Worm (Caenorhabditis elegans): Measurements from ENCODE around the gene orc-4.

orc-4 gene

DNA sequence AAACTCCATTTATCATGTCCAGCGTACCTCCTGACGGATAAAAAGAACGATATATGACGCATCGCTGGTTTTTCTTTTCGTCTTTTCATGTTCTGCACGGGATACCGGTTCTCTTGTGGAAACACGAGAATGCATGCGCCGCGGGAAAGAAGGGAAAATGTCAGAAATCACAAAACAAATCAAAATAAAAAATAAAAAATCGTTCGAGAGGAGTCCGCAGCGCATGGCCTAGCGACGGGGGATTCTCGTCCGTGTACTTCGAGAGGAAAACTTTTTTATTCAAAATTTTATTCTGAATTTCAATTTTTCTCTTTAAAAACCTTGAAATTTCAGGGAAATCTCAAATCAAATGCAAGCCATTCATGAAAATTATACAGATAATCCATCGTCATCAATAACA lies 24.8 kb upstream of the orc-4 start, which contains the start of the genes lron-10 and hpr-9 (continued):
- no peak for TF ChIP-seq skn-1 (tag; optimal IDR thresholded peaks at IDR 0.05)

DNA sequence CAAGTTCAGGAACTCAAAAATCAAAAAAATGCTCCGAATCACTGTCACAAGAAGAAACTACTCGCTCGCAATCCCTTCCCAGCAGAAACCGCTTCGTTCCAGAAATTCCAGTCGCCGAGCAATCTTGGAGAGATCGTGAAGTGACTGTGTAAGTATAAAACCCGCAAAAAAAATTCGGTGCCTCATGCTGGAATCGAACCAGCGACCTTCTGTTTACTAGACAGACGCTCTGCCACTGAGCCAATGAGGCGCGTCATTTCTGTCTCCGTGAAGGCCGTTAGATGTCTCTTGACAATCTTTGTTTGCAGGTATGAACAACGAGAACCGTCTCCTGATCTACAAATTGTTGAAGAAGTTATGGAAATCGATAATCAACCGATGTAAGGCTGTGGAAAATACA lies 21.4 kb upstream of the orc-4 start:
- TF ChIP-seq egl-27 (tag; optimal IDR thresholded peaks at IDR 0.05) (no peak), gmeb-1 (tag; optimal IDR thresholded peaks at IDR 0.05) (peak; percentile 39), ceh-16 (tag; optimal IDR thresholded peaks at IDR 0.05) (no peak), unc-62 (GFP tag; optimal IDR thresholded peaks at IDR 0.05) (no peak), nhr-23 (tag; optimal IDR thresholded peaks at IDR 0.05) (no peak), lin-13 (GFP tag; optimal IDR thresholded peaks at IDR 0.05) (peak; percentile 2), alr-1 (tag; optimal IDR thresholded peaks at IDR 0.05) (no peak), C34F6.9 (tag; optimal IDR thresholded peaks at IDR 0.05) (peak; percentile 26), elt-1 (tag; optimal IDR thresholded peaks at IDR 0.05) (no peak), nhr-12 (tag; optimal IDR thresholded peaks at IDR 0.05) (no peak), unc-39 (tag; optimal IDR thresholded peaks at IDR 0.05) (no peak), mdl-1 (tag; optimal IDR thresholded peaks at IDR 0.05) (no peak), unc-55 (GFP tag; optimal IDR thresholded peaks at IDR 0.05) (peak; percentile 12), nhr-21 (tag; optimal IDR thresholded peaks at IDR 0.05) (peak; percentile 17), crh-2 (tag; optimal IDR thresholded peaks at IDR 0.05) (no peak), aly-2 (tag; optimal IDR thresholded peaks at IDR 0.05) (no peak), nhr-25 (tag; optimal IDR thresholded peaks at IDR 0.05) (peak; percentile 17), fos-1 (tag; optimal IDR thresholded peaks at IDR 0.05) (peak; percentile 47), ceh-82 (tag; optimal IDR thresholded peaks at IDR 0.05) (no peak), F13H6.1 (tag; optimal IDR thresholded peaks at IDR 0.05) (peak; percentile 10), ztf-1 (GFP tag; conservative IDR thresholded peaks at IDR 0.05) (no peak), nhr-129 (tag; optimal IDR thresholded peaks at IDR 0.05) (peak; percentile 73), nhr-6 (tag; optimal IDR thresholded peaks at IDR 0.05) (no peak), lin-39 (tag; optimal IDR thresholded peaks at IDR 0.05) (no peak), ztf-4 (tag; optimal IDR thresholded peaks at IDR 0.05) (no peak), lsy-2 (tag; optimal IDR thresholded peaks at IDR 0.05) (peak in 1 of 2 experiments; percentile 47), skn-1 (tag; optimal IDR thresholded peaks at IDR 0.05) (no peak), sem-4 (tag; optimal IDR thresholded peaks at IDR 0.05) (no peak), ZK546.5 (tag; optimal IDR thresholded peaks at IDR 0.05) (no peak), nhr-11 (tag; optimal IDR thresholded peaks at IDR 0.05) (no peak), blmp-1 (tag; optimal IDR thresholded peaks at IDR 0.05; ENCODE audit: insufficient read depth) (no peak), sma-3 (GFP tag; optimal IDR thresholded peaks at IDR 0.05) (peak; percentile 41), elt-3 (tag; optimal IDR thresholded peaks at IDR 0.05) (no peak), sma-9 (GFP tag; optimal IDR thresholded peaks at IDR 0.05) (peak; percentile 22), sma-9 (tag; optimal IDR thresholded peaks at IDR 0.05) (no peak), nhr-237 (tag; optimal IDR thresholded peaks at IDR 0.05) (no peak), mbf-1 (tag; optimal IDR thresholded peaks at IDR 0.05) (no peak), ama-1 (optimal IDR thresholded peaks at IDR 0.05) (no peak), zag-1 (tag; optimal IDR thresholded peaks at IDR 0.05) (no peak), peb-1 (tag; optimal IDR thresholded peaks at IDR 0.05) (no peak), lin-11 (tag; optimal IDR thresholded peaks at IDR 0.05) (no peak), R02D3.7 (tag; optimal IDR thresholded peaks at IDR 0.05) (no peak), Y55F3AM.14 (GFP tag; optimal IDR thresholded peaks at IDR 0.05) (no peak), mab-5 (tag; optimal IDR thresholded peaks at IDR 0.05) (no peak), nhr-10 (tag; optimal IDR thresholded peaks at IDR 0.05) (no peak), ztf-11 (tag; optimal IDR thresholded peaks at IDR 0.05) (no peak)
